Fruit fly (Drosophila melanogaster) whole organism, prepupa: ENCODE results near the gene CG18599.

Experiments used
- Blimp-1 ChIP-seq: fragments of 200-800 bp; sonication (Bioruptor generic); optimal IDR thresholded peaks from 3 replicates; lab custom pipeline; 2017; ENCODE audit warnings: missing biosample characterization, missing genetic modification characterization, mild to moderate bottlenecking, moderate library complexity, missing genetic modification reagents
- CG11762 ChIP-seq: fragments of 200-800 bp; sonication (Bioruptor generic); optimal IDR thresholded peaks from 3 replicates; lab custom pipeline; 2016; ENCODE audit warnings: missing biosample characterization, missing genetic modification characterization; ENCODE audit not compliant: insufficient read depth
- CG3032 ChIP-seq: fragments of 200-800 bp; optimal IDR thresholded peaks from 2 replicates; lab custom pipeline; 2019; ENCODE audit warnings: missing biosample characterization, mild to moderate bottlenecking, missing genetic modification characterization, moderate library complexity
- CG34406 ChIP-seq: fragments of 200-800 bp; sonication (Bioruptor generic); optimal IDR thresholded peaks from 3 replicates; lab custom pipeline; 2016; ENCODE audit warnings: missing biosample characterization, missing genetic modification characterization
- CG3919 ChIP-seq: fragments of 200-800 bp; sonication (Bioruptor generic); optimal IDR thresholded peaks from 3 replicates; lab custom pipeline; 2016; ENCODE audit warnings: missing biosample characterization, missing genetic modification characterization
- CG6854 ChIP-seq: fragments of 200-800 bp; sonication (Bioruptor generic); optimal IDR thresholded peaks from 2 replicates; lab custom pipeline; 2017; ENCODE audit warnings: missing biosample characterization, mild to moderate bottlenecking, missing genetic modification characterization
- CG8119 ChIP-seq: fragments of 200-800 bp; sonication (Bioruptor generic); IDR thresholded peaks from 3 replicates; pipeline ENCODE4 v1.3.6; 2022; ENCODE audit warnings: missing biosample characterization, missing genetic modification characterization
- CG8319 ChIP-seq: fragments of 200-800 bp; sonication (Bioruptor generic); optimal IDR thresholded peaks from 3 replicates; lab custom pipeline; 2016; ENCODE audit warnings: missing biosample characterization, missing genetic modification characterization
- CG9139 ChIP-seq: fragments of 200-800 bp; sonication (Bioruptor generic); optimal IDR thresholded peaks from 3 replicates; lab custom pipeline; 2017; ENCODE audit warnings: missing biosample characterization, mild to moderate bottlenecking, missing genetic modification characterization
- Ets21C ChIP-seq: fragments of 200-800 bp; sonication (Bioruptor generic); optimal IDR thresholded peaks from 3 replicates; lab custom pipeline; 2016; ENCODE audit warnings: missing biosample characterization, missing genetic modification characterization
- Gug ChIP-seq: fragments of 200-800 bp; sonication (Bioruptor generic); IDR thresholded peaks from 2 replicates; pipeline ENCODE4 v1.3.6; 2022; ENCODE audit warnings: missing biosample characterization, missing genetic modification characterization
- cyc ChIP-seq: fragments of 200-800 bp; sonication (Bioruptor generic); optimal IDR thresholded peaks from 3 replicates; lab custom pipeline; 2016; ENCODE audit warnings: missing biosample characterization, missing genetic modification characterization
- dsx ChIP-seq: fragments of 200-800 bp; optimal IDR thresholded peaks from 3 replicates; lab custom pipeline; 2019; ENCODE audit warnings: missing biosample characterization, mild to moderate bottlenecking, missing genetic modification characterization, moderate library complexity; ENCODE audit not compliant: poor library complexity, severe bottlenecking
- vri ChIP-seq: fragments of 200-800 bp; sonication (Bioruptor generic); optimal IDR thresholded peaks from 3 replicates; lab custom pipeline; 2016; ENCODE audit warnings: missing biosample characterization, mild to moderate bottlenecking, missing genetic modification characterization

DNA sequence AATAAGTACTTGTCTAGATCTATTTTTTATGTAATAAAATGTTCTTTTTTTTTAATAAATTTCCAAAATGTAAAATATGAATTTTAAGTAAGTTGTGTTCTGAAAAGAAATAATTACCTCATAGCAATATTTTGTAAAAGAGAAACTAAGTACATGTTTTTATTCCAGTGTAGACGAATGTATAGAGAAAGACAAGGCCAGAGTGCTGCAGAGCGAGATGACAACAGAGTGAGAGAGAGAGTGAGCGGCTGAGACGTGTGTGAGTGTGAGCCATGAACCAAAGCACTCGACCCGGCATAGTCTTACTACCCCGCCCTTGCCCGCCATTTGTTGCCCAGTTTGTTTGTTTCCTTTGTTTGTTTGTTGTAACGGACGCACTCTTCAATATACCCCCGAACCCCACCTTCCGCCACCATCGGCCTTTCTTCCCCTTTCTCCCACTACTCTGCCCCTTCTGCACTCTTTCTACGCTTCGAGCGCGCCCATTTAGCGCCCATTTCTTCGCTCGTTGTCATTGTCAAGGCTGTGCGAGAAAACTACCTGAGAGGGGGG, 43.9 kb downstream of the CG18599 start:
- peak; percentile 45 for TF ChIP-seq CG34406 (GFP tag; lab: Kevin White, UChicago)
- no peak for TF ChIP-seq CG8319
- peak; percentile 62 for TF ChIP-seq CG3032 (tag; lab: Kevin White, UChicago)
- peak; percentile 66 for TF ChIP-seq CG9139 (GFP tag; lab: Kevin White, UChicago)
- TF ChIP-seq Blimp-1 (GFP tag; lab: Kevin White, UChicago): peak; percentile 33
- peak; percentile 57 for TF ChIP-seq CG3919 (GFP tag; lab: Kevin White, UChicago)
- no peak for TF ChIP-seq vri (GFP tag; lab: Kevin White, UChicago)
- peak; percentile 31; the same call in 1 of the 3 replicates for TF ChIP-seq CG8119
- peak; percentile 15 for TF ChIP-seq CG11762 (GFP tag; lab: Kevin White, UChicago)
- TF ChIP-seq Ets21C (GFP tag; lab: Kevin White, UChicago): no peak
- TF ChIP-seq cyc: no peak
- TF ChIP-seq CG6854: peak; percentile 70
- TF ChIP-seq Gug: no peak
- peak; percentile 32 for TF ChIP-seq dsx
